Worm (Caenorhabditis elegans) whole organism, young adult: ENCODE measurements around the gene F31E9.6.

Experiments used
- B0261.1 ChIP-seq: sonication (generic microtip); optimal IDR thresholded peaks from 2 replicates; lab custom pipeline; 2016; ENCODE audit warnings: mild to moderate bottlenecking, missing genetic modification characterization, moderate library complexity, missing compliant biosample characterization
- F23B12.7 ChIP-seq: sonication (generic microtip); optimal IDR thresholded peaks from 2 replicates; lab custom pipeline; 2017; ENCODE audit warnings: missing genetic modification characterization, mild to moderate bottlenecking, missing compliant biosample characterization, antibody characterized with exemption, moderate library complexity; ENCODE audit not compliant: insufficient read depth
- F33H1.4 ChIP-seq: fragments of 200-800 bp; sonication (Bioruptor generic); IDR thresholded peaks from 2 replicates; pipeline ENCODE4 v1.3.6; 2022; ENCODE audit warnings: missing genetic modification reagents, missing genetic modification characterization, missing compliant biosample characterization
- F37B4.10 ChIP-seq: fragments of 200-800 bp; sonication (Bioruptor generic); IDR thresholded peaks from 2 replicates; pipeline ENCODE4 v1.3.6; 2022; ENCODE audit warnings: missing genetic modification characterization, missing compliant biosample characterization
- F39B2.1 ChIP-seq: fragments of 200-800 bp; sonication (Bioruptor generic); IDR thresholded peaks from 2 replicates; pipeline ENCODE4 v1.3.6; 2022; ENCODE audit warnings: missing genetic modification reagents, missing genetic modification characterization, missing compliant biosample characterization
- F57C9.4 ChIP-seq: sonication (generic microtip); optimal IDR thresholded peaks from 2 replicates; lab custom pipeline; 2017; ENCODE audit warnings: mild to moderate bottlenecking, missing genetic modification characterization, missing compliant biosample characterization
- K12H6.12 ChIP-seq: fragments of 200-800 bp; sonication (Bioruptor generic); optimal IDR thresholded peaks from 2 replicates; lab custom pipeline; 2018; ENCODE audit warnings: mild to moderate bottlenecking, missing genetic modification characterization, missing compliant biosample characterization
- T26A5.8 ChIP-seq: sonication (generic microtip); optimal IDR thresholded peaks from 2 replicates; lab custom pipeline; 2016; ENCODE audit warnings: missing genetic modification characterization, missing compliant biosample characterization
- Y53G8AR.9 ChIP-seq: fragments of 200-800 bp; sonication (Bioruptor generic); conservative IDR thresholded peaks from 2 replicates; pipeline ENCODE4 v1.3.6; 2022; ENCODE audit warnings: missing genetic modification reagents, missing genetic modification characterization, missing compliant biosample characterization
- Y56A3A.18 ChIP-seq: fragments of 200-800 bp; sonication (Bioruptor generic); IDR thresholded peaks from 2 replicates; pipeline ENCODE4 v1.3.6; 2022; ENCODE audit warnings: missing genetic modification reagents, missing genetic modification characterization, missing compliant biosample characterization
- Y67H2A.10 ChIP-seq: fragments of 200-800 bp; sonication (Bioruptor generic); conservative IDR thresholded peaks from 2 replicates; pipeline ENCODE4 v1.3.6; 2022; ENCODE audit warnings: missing genetic modification reagents, missing genetic modification characterization, missing compliant biosample characterization
- Y79H2A.3 ChIP-seq: fragments of 200-800 bp; sonication (Bioruptor generic); conservative IDR thresholded peaks from 2 replicates; pipeline ENCODE4 v1.3.6; 2022; ENCODE audit warnings: missing genetic modification reagents, missing genetic modification characterization, missing compliant biosample characterization
- ZK185.1 ChIP-seq: sonication (generic microtip); optimal IDR thresholded peaks from 2 replicates; lab custom pipeline; 2016; ENCODE audit warnings: mild to moderate bottlenecking, missing genetic modification characterization, missing compliant biosample characterization; ENCODE audit not compliant: poor library complexity, severe bottlenecking
- akir-1 ChIP-seq: fragments of 200-800 bp; sonication (Bioruptor generic); optimal IDR thresholded peaks from 2 replicates; lab custom pipeline; 2018; ENCODE audit warnings: mild to moderate bottlenecking, missing genetic modification characterization, moderate library complexity, missing compliant biosample characterization
- attf-5 ChIP-seq: fragments of 200-800 bp; sonication (Bioruptor generic); optimal IDR thresholded peaks from 2 replicates; lab custom pipeline; 2018; ENCODE audit warnings: mild to moderate bottlenecking, missing genetic modification characterization, missing compliant biosample characterization
- attf-6 ChIP-seq: fragments of 200-800 bp; sonication (Bioruptor generic); IDR thresholded peaks from 2 replicates; pipeline ENCODE4 v1.3.6; 2022; ENCODE audit warnings: missing genetic modification reagents, missing genetic modification characterization, missing compliant biosample characterization
- cebp-2 ChIP-seq: fragments of 200-800 bp; sonication (Bioruptor generic); IDR thresholded peaks from 2 replicates; pipeline ENCODE4 v1.3.6; 2022; ENCODE audit warnings: missing genetic modification characterization, missing compliant biosample characterization
- ceh-100 ChIP-seq: fragments of 200-800 bp; sonication (Bioruptor generic); IDR thresholded peaks from 2 replicates; pipeline ENCODE4 v1.3.6; 2022; ENCODE audit warnings: missing genetic modification reagents, missing genetic modification characterization, missing compliant biosample characterization
- chd-7 ChIP-seq: sonication (generic microtip); optimal IDR thresholded peaks from 2 replicates; lab custom pipeline; 2016; ENCODE audit warnings: mild to moderate bottlenecking, missing genetic modification characterization, moderate library complexity, missing compliant biosample characterization
- die-1 ChIP-seq: sonication (generic microtip); optimal IDR thresholded peaks from 2 replicates; lab custom pipeline; 2016; ENCODE audit warnings: missing genotype, mild to moderate bottlenecking, missing genetic modification characterization, missing compliant biosample characterization
- dpl-1 ChIP-seq: fragments of 150-350 bp; optimal IDR thresholded peaks from 2 replicates; lab custom pipeline; 2014; ENCODE audit warnings: missing biosample characterization, missing genetic modification reagents, missing genetic modification characterization
- egl-44 ChIP-seq: fragments of 200-800 bp; sonication (Bioruptor generic); IDR thresholded peaks from 2 replicates; pipeline ENCODE4 v1.3.6; 2022; ENCODE audit warnings: missing genetic modification reagents, missing genetic modification characterization, missing compliant biosample characterization
- ekl-4 ChIP-seq: fragments of 200-800 bp; sonication (Bioruptor generic); IDR thresholded peaks from 2 replicates; pipeline ENCODE4 v1.3.6; 2022; ENCODE audit warnings: missing genetic modification reagents, missing genetic modification characterization, missing compliant biosample characterization
- fkh-3 ChIP-seq: sonication (generic microtip); optimal IDR thresholded peaks from 2 replicates; lab custom pipeline; 2016; ENCODE audit warnings: mild to moderate bottlenecking, missing genetic modification characterization, missing compliant biosample characterization
- gei-17 ChIP-seq: fragments of 200-800 bp; sonication (Bioruptor generic); optimal IDR thresholded peaks from 2 replicates; lab custom pipeline; 2018; ENCODE audit warnings: mild to moderate bottlenecking, missing genetic modification characterization, missing compliant biosample characterization
- lin-26 ChIP-seq: fragments of 200-800 bp; sonication (Bioruptor generic); IDR thresholded peaks from 2 replicates; pipeline ENCODE4 v1.3.6; 2022; ENCODE audit warnings: missing genetic modification reagents, missing genetic modification characterization, missing compliant biosample characterization
- lir-1 ChIP-seq: fragments of 200-800 bp; sonication (Bioruptor generic); conservative IDR thresholded peaks from 2 replicates; pipeline ENCODE4 v1.3.6; 2022; ENCODE audit warnings: missing genetic modification reagents, missing genetic modification characterization, missing compliant biosample characterization
- lsl-1 ChIP-seq: fragments of 200-800 bp; sonication (Bioruptor generic); optimal IDR thresholded peaks from 2 replicates; lab custom pipeline; 2018; ENCODE audit warnings: mild to moderate bottlenecking, missing genetic modification characterization, moderate library complexity, missing compliant biosample characterization
- lsy-27 ChIP-seq: sonication (generic microtip); optimal IDR thresholded peaks from 2 replicates; lab custom pipeline; 2017; ENCODE audit warnings: missing genetic modification characterization, mild to moderate bottlenecking, missing compliant biosample characterization, antibody characterized with exemption, missing genotype, borderline replicate concordance; ENCODE audit not compliant: insufficient read depth
- madf-10 ChIP-seq: sonication (generic microtip); optimal IDR thresholded peaks from 2 replicates; lab custom pipeline; 2016; ENCODE audit warnings: mild to moderate bottlenecking, missing genetic modification characterization, missing compliant biosample characterization
- madf-6 ChIP-seq: fragments of 200-800 bp; sonication (Bioruptor generic); IDR thresholded peaks from 2 replicates; pipeline ENCODE4 v1.3.6; 2022; ENCODE audit warnings: missing genetic modification reagents, missing genetic modification characterization, missing compliant biosample characterization
- mcd-1 ChIP-seq: fragments of 200-800 bp; sonication (Bioruptor generic); IDR thresholded peaks from 2 replicates; pipeline ENCODE4 v1.3.6; 2022; ENCODE audit warnings: missing genetic modification reagents, missing genetic modification characterization, missing compliant biosample characterization
- nfya-2 ChIP-seq: fragments of 200-800 bp; sonication (Bioruptor generic); IDR thresholded peaks from 2 replicates; pipeline ENCODE4 v1.3.6; 2022; ENCODE audit warnings: missing genetic modification reagents, missing genetic modification characterization, missing compliant biosample characterization
- nhr-80 ChIP-seq: sonication (generic microtip); optimal IDR thresholded peaks from 2 replicates; lab custom pipeline; 2016; ENCODE audit warnings: missing genetic modification characterization, missing compliant biosample characterization
- pha-4 ChIP-seq: fragments of 150-350 bp; sonication (generic microtip); optimal IDR thresholded peaks from 2 replicates; lab custom pipeline; 2014; ENCODE audit warnings: missing biosample characterization, missing genetic modification reagents, missing genetic modification characterization
- rec-8 ChIP-seq, 2 experiments: sonication (generic microtip); optimal IDR thresholded peaks; 2 replicates each; lab custom pipeline; 2016; ENCODE audit warnings: mild to moderate bottlenecking in 2 of 2, missing genetic modification characterization in 2 of 2, missing genetic modification reagents in 2 of 2, missing genotype in 2 of 2, missing biosample characterization in 1 of 2, missing compliant biosample characterization in 1 of 2, moderate library complexity in 1 of 2
- repo-1 ChIP-seq: sonication (generic microtip); optimal IDR thresholded peaks from 2 replicates; lab custom pipeline; 2017; ENCODE audit warnings: mild to moderate bottlenecking, missing genetic modification characterization, missing compliant biosample characterization
- snpc-3.4 ChIP-seq: sonication (generic microtip); optimal IDR thresholded peaks from 2 replicates; lab custom pipeline; 2017; ENCODE audit warnings: missing genetic modification characterization, mild to moderate bottlenecking, missing compliant biosample characterization, antibody characterized with exemption, moderate library complexity, missing genotype, missing genetic modification reagents
- snpc-4 ChIP-seq, 5 experiments: fragments of 150-350 bp in 1 of 5; sonication (generic microtip) in 4 of 5; optimal IDR thresholded peaks; 2 replicates each; lab custom pipeline; 2014 to 2018; ENCODE audit warnings: missing genetic modification characterization in 5 of 5, missing biosample characterization in 3 of 5, antibody characterized with exemption in 2 of 5, mild to moderate bottlenecking in 2 of 5, missing compliant biosample characterization in 2 of 5, missing genotype in 2 of 5, moderate library complexity in 2 of 5, missing genetic modification reagents in 1 of 5
- somi-1 ChIP-seq: fragments of 200-800 bp; sonication (Bioruptor generic); optimal IDR thresholded peaks from 2 replicates; lab custom pipeline; 2018; ENCODE audit warnings: mild to moderate bottlenecking, missing genetic modification characterization, missing compliant biosample characterization
- tbx-9 ChIP-seq: sonication (generic microtip); optimal IDR thresholded peaks from 2 replicates; lab custom pipeline; 2016; ENCODE audit warnings: borderline replicate concordance, missing genetic modification characterization, inconsistent platforms, missing compliant biosample characterization
- unc-130 ChIP-seq: sonication (generic microtip); optimal IDR thresholded peaks from 2 replicates; lab custom pipeline; 2016; ENCODE audit warnings: missing genetic modification reagents, missing genetic modification characterization, missing compliant biosample characterization
- ztf-18 ChIP-seq: sonication (generic microtip); optimal IDR thresholded peaks from 2 replicates; lab custom pipeline; 2016; ENCODE audit warnings: missing genotype, mild to moderate bottlenecking, missing genetic modification characterization, missing compliant biosample characterization

Gene F31E9.6

ce11 chrV:17339349-17339748 is 24.4 kb upstream of the F31E9.6 start:
- no peak for TF ChIP-seq fkh-3 (tag; lab: Kevin White, UChicago)
- TF ChIP-seq B0261.1 (tag; lab: Kevin White, UChicago) = no peak
- TF ChIP-seq egl-44 (GFP tag; lab: Robert Waterston, UW) = no peak
- TF ChIP-seq F57C9.4 (tag; lab: Kevin White, UChicago) = no peak
- TF ChIP-seq lin-26 (GFP tag; lab: Robert Waterston, UW) = no peak
- no peak for TF ChIP-seq lsl-1
- no peak for TF ChIP-seq dpl-1 (GFP tag; lab: Kevin White, UChicago)
- TF ChIP-seq Y53G8AR.9 (GFP tag; lab: Robert Waterston, UW) = no peak
- no peak for TF ChIP-seq gei-17 (GFP tag; lab: Kevin White, UChicago)
- TF ChIP-seq ekl-4 (GFP tag; lab: Robert Waterston, UW) = no peak
- TF ChIP-seq ztf-18 (tag; lab: Kevin White, UChicago) = no peak
- TF ChIP-seq unc-130 (GFP tag; lab: Kevin White, UChicago) = no peak
- no peak for TF ChIP-seq madf-10 (tag; lab: Kevin White, UChicago)
- TF ChIP-seq Y79H2A.3 (GFP tag; lab: Robert Waterston, UW) = no peak
- TF ChIP-seq somi-1 = no peak
- TF ChIP-seq F33H1.4 (GFP tag; lab: Robert Waterston, UW) = no peak
- TF ChIP-seq pha-4 (tag; lab: Kevin White, UChicago) = no peak
- TF ChIP-seq K12H6.12 = no peak
- no peak for TF ChIP-seq nfya-2 (GFP tag; lab: Robert Waterston, UW)

DNA sequence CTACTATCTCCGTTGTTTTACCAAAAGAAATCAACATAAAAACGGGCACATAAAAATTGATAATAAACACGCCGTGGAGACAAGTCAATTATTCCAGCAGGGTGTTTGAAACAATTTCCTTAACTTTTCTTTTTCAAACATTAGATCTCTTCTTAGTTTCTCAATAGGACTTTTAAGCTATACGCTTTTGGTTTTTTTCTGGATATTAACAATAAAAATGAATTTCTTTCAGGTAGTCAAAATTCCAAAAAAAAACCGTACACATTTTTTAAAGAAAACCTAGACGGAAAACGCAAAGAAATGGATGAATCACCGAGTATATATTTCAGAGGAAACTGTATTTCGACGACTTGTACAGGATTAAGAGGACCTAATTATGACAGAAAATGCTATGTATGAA is 16.4 kb upstream of the F31E9.6 start, which contains the start of gene fbxa-185:
fbxa-185 (plus strand) TSS at position 301 of the 400 bp plus-strand sequence.
- TF ChIP-seq snpc-4 (GFP tag; optimal IDR thresholded peaks at IDR 0.05; lab: Kevin White, UChicago) (no peak), snpc-4 (tag; optimal IDR thresholded peaks at IDR 0.05; lab: Kevin White, UChicago) (no peak), nhr-80 (tag; lab: Kevin White, UChicago) (no peak), fkh-3 (tag; lab: Kevin White, UChicago) (no peak), lsy-27 (no peak), snpc-3.4 (no peak), ZK185.1 (tag; lab: Kevin White, UChicago) (no peak), F37B4.10 (GFP tag; lab: Robert Waterston, UW) (no peak), die-1 (no peak), mcd-1 (GFP tag; lab: Robert Waterston, UW) (no peak), lir-1 (GFP tag; lab: Robert Waterston, UW) (no peak), F39B2.1 (no peak), T26A5.8 (tag; lab: Kevin White, UChicago) (no peak), attf-6 (GFP tag; lab: Robert Waterston, UW) (no peak), rec-8 (tag; optimal IDR thresholded peaks at IDR 0.05; lab: Kevin White, UChicago) (no peak), repo-1 (no peak), tbx-9 (tag; lab: Kevin White, UChicago) (no peak), akir-1 (GFP tag; lab: Kevin White, UChicago) (no peak), cebp-2 (GFP tag; lab: Robert Waterston, UW) (no peak)

DNA sequence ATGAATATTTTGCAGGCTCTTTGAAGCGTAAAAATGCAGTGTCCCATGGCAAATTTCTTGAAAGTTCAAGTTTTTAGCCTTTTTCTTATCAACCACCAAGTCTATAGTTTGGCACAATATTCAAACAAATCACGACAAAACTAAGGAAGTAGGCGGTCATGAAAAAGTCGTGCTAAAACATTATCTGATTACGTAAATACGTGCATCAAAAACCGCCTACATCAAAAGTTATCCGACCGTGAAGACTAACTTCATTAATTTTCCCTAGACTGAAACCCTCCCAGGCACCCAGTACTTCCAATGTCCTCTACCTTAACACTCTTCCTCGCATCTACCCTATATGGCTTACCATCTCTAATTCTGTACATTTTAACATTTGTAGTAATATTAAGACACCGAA is 13.5 kb upstream of the F31E9.6 start, which contains the start of gene srg-44:
srg-44 (plus strand) TSS at position 301 of the 400 bp plus-strand sequence.
- TF ChIP-seq attf-5 = no peak
- no peak for TF ChIP-seq nhr-80 (tag; lab: Kevin White, UChicago)
- no peak for TF ChIP-seq madf-6 (GFP tag; lab: Robert Waterston, UW)
- no peak for TF ChIP-seq lsl-1
- no peak for TF ChIP-seq F23B12.7 (tag; lab: Kevin White, UChicago)
- TF ChIP-seq Y56A3A.18 (GFP tag; lab: Robert Waterston, UW) = no peak
- no peak for TF ChIP-seq nfya-2 (GFP tag; lab: Robert Waterston, UW)
- TF ChIP-seq fkh-3 (tag; lab: Kevin White, UChicago) = no peak
- no peak for TF ChIP-seq ceh-100
- TF ChIP-seq chd-7 (tag; lab: Kevin White, UChicago) = no peak
- TF ChIP-seq Y67H2A.10 (GFP tag; lab: Robert Waterston, UW) = no peak
